Worm (Caenorhabditis elegans): ENCODE measurements around the gene ddn-2.

The ddn-2 gene

ce11 chrII:12944587-12945126 is 35.8 kb downstream of the ddn-2 start (continued):
- TF ChIP-seq T07F8.4 (tag; optimal IDR thresholded peaks at IDR 0.05) (peak; percentile 87), let-526 (GFP tag; IDR thresholded peaks at IDR 0.05) (peak; percentile 73), Y56A3A.18 (GFP tag; IDR thresholded peaks at IDR 0.05) (peak; percentile 97), egl-44 (GFP tag; IDR thresholded peaks at IDR 0.05) (peak; percentile 95), madf-10 (tag; optimal IDR thresholded peaks at IDR 0.05) (peak; percentile 91), unc-62 (GFP tag; optimal IDR thresholded peaks at IDR 0.05) (peak; percentile 5), efl-1 (GFP tag; optimal IDR thresholded peaks at IDR 0.05) (peak; percentile 28), lin-40 (tag; optimal IDR thresholded peaks at IDR 0.05) (peak; percentile 97), unc-130 (GFP tag; optimal IDR thresholded peaks at IDR 0.05) (peak; percentile 92), attf-6 (GFP tag; IDR thresholded peaks at IDR 0.05) (peak; percentile 99), hlh-26 (GFP tag; conservative IDR thresholded peaks at IDR 0.05) (0 out of 2 replicates have a peak, but pooled peaks have one; percentile 72), madf-3 (GFP tag; IDR thresholded peaks at IDR 0.05) (peak; percentile 68), snpc-1.1 (tag; optimal IDR thresholded peaks at IDR 0.05; ENCODE audit: insufficient read depth) (peak; percentile 98), sea-2 (GFP tag; IDR thresholded peaks at IDR 0.05) (peak; percentile 84; the same call in 1 of the 2 replicates), Y95B8A.8 (GFP tag; IDR thresholded peaks at IDR 0.05) (peak; percentile 96), T26A5.8 (tag; optimal IDR thresholded peaks at IDR 0.05) (peak; percentile 52), K11D2.4 (GFP tag; IDR thresholded peaks at IDR 0.05) (peak; percentile 90), hmg-1.2 (GFP tag; IDR thresholded peaks at IDR 0.05) (peak; percentile 99), B0336.3 (GFP tag; IDR thresholded peaks at IDR 0.05) (peak; percentile 100), F22D6.2 (tag; optimal IDR thresholded peaks at IDR 0.05) (peak; percentile 86), mes-4 (tag; optimal IDR thresholded peaks at IDR 0.05) (peak; percentile 89), B0019.2 (GFP tag; conservative IDR thresholded peaks at IDR 0.05) (peak; percentile 76), Y53G8AR.9 (GFP tag; conservative IDR thresholded peaks at IDR 0.05) (peak; percentile 93), F23B12.7 (tag; optimal IDR thresholded peaks at IDR 0.05; ENCODE audit: insufficient read depth) (peak; percentile 95), F33H1.4 (GFP tag; IDR thresholded peaks at IDR 0.05) (peak; percentile 86), mel-28 (tag; optimal IDR thresholded peaks at IDR 0.05; ENCODE audit: borderline replicate concordance) (peak; percentile 92), nhr-120 (GFP tag; IDR thresholded peaks at IDR 0.05) (peak; percentile 39; the same call in 1 of the 2 replicates), ama-1 (optimal IDR thresholded peaks at IDR 0.05) (peak; percentile 100), ama-1 (GFP tag; optimal IDR thresholded peaks at IDR 0.05) (peak; percentile 71 to 77), dpff-1 (tag; optimal IDR thresholded peaks at IDR 0.05) (peak; percentile 95), ztf-25 (GFP tag; IDR thresholded peaks at IDR 0.05) (peak; percentile 91), pbrm-1 (GFP tag; IDR thresholded peaks at IDR 0.05) (peak; percentile 99), nfya-2 (GFP tag; IDR thresholded peaks at IDR 0.05) (no peak), ccch-3 (GFP tag; optimal IDR thresholded peaks at IDR 0.05) (peak; percentile 60), attf-3 (GFP tag; conservative IDR thresholded peaks at IDR 0.05) (peak; percentile 82; the same call in 1 of the 2 replicates), Y79H2A.3 (GFP tag; conservative IDR thresholded peaks at IDR 0.05) (peak; percentile 79), chd-7 (tag; optimal IDR thresholded peaks at IDR 0.05) (peak; percentile 97), madf-8 (GFP tag; conservative IDR thresholded peaks at IDR 0.05) (peak; percentile 73), lin-35 (GFP tag; optimal IDR thresholded peaks at IDR 0.05) (peak in 2 of 3 experiments; percentile 63 to 79), ceh-79 (tag; optimal IDR thresholded peaks at IDR 0.05) (peak; percentile 84), pha-4 (tag; optimal IDR thresholded peaks at IDR 0.05) (no peak), egrh-3 (GFP tag; IDR thresholded peaks at IDR 0.05) (peak; percentile 98), ekl-4 (GFP tag; IDR thresholded peaks at IDR 0.05) (peak; percentile 97), nhr-80 (tag; optimal IDR thresholded peaks at IDR 0.05) (peak; percentile 66), hrde-1 (tag; optimal IDR thresholded peaks at IDR 0.05; ENCODE audit: borderline replicate concordance) (peak; percentile 96), ztf-3 (GFP tag; optimal IDR thresholded peaks at IDR 0.05) (peak; percentile 83), lsl-1 (GFP tag; optimal IDR thresholded peaks at IDR 0.05) (peak; percentile 88), attf-5 (GFP tag; optimal IDR thresholded peaks at IDR 0.05) (peak; percentile 84)

Data from whole organism, young adult.